Fruit fly (Drosophila melanogaster): Measurements from ENCODE around the gene MetRS-m.

The MetRS-m gene

dm6 chr3R:14286320-14287190 is 26.8 kb upstream of the MetRS-m start, which contains the start of gene trx (continued):
- TF ChIP-seq HmgD (GFP tag; optimal IDR thresholded peaks at IDR 0.05) (peak; percentile 69), HLH3B (GFP tag; IDR thresholded peaks at IDR 0.05) (no peak), sens (GFP tag) (peak; percentile 80), Eip74EF (GFP tag; optimal IDR thresholded peaks at IDR 0.05) (peak in 1 of 2 experiments; percentile 45), fd64A (GFP tag; optimal IDR thresholded peaks at IDR 0.05) (no peak), kah (GFP tag; optimal IDR thresholded peaks at IDR 0.05) (peak; percentile 11), NK7.1 (GFP tag; optimal IDR thresholded peaks at IDR 0.05) (no peak), Sry-β (GFP tag; optimal IDR thresholded peaks at IDR 0.05) (no peak), CG18262 (tag; optimal IDR thresholded peaks at IDR 0.05) (peak; percentile 13), CG12942 (GFP tag; optimal IDR thresholded peaks at IDR 0.05) (no peak), Fer1 (GFP tag; optimal IDR thresholded peaks at IDR 0.05) (peak; percentile 10), bcd (GFP tag; optimal IDR thresholded peaks at IDR 0.05) (peak; percentile 17), CG3726 (GFP tag; IDR thresholded peaks at IDR 0.05) (no peak), cg (GFP tag; optimal IDR thresholded peaks at IDR 0.05) (peak; percentile 100), Elba2 (GFP tag; optimal IDR thresholded peaks at IDR 0.05) (peak; percentile 43), CG9797 (GFP tag; optimal IDR thresholded peaks at IDR 0.05) (peak; percentile 99), zen (tag; optimal IDR thresholded peaks at IDR 0.05) (peak; percentile 55), CG17385 (GFP tag; optimal IDR thresholded peaks at IDR 0.05) (peak; percentile 99), Hmr (GFP tag; optimal IDR thresholded peaks at IDR 0.05) (peak; percentile 65), CG12659 (GFP tag; optimal IDR thresholded peaks at IDR 0.05) (peak; percentile 73), Dad (GFP tag; optimal IDR thresholded peaks at IDR 0.05) (peak; percentile 5), yki (optimal IDR thresholded peaks at IDR 0.05) (peak; percentile 93), CG17829 (tag; optimal IDR thresholded peaks at IDR 0.05) (peak; percentile 37), fd96Cb (tag; optimal IDR thresholded peaks at IDR 0.05) (no peak), CG2120 (GFP tag; optimal IDR thresholded peaks at IDR 0.05) (peak; percentile 27), Blimp-1 (GFP tag; optimal IDR thresholded peaks at IDR 0.05) (peak; percentile 43), twi (tag; optimal IDR thresholded peaks at IDR 0.05) (peak; percentile 2), cad (GFP tag; optimal IDR thresholded peaks at IDR 0.05) (peak; percentile 11), HmgZ (tag; optimal IDR thresholded peaks at IDR 0.05) (peak; percentile 39), CG2116 (GFP tag; optimal IDR thresholded peaks at IDR 0.05) (peak; percentile 36), dmrt11E (tag; optimal IDR thresholded peaks at IDR 0.05) (peak; percentile 6), hth (optimal IDR thresholded peaks at IDR 0.05) (no peak), Atf6 (GFP tag; IDR thresholded peaks at IDR 0.05) (no peak), Myb (GFP tag; optimal IDR thresholded peaks at IDR 0.05) (peak; percentile 100), row (GFP tag; IDR thresholded peaks at IDR 0.05) (no peak), CG17186 (GFP tag; optimal IDR thresholded peaks at IDR 0.05) (peak; percentile 22), gcm (GFP tag; optimal IDR thresholded peaks at IDR 0.05) (peak; percentile 64), CG12299 (tag; optimal IDR thresholded peaks at IDR 0.05) (peak; percentile 3)

Measured in whole organism, embryonic.